Worm (Caenorhabditis elegans) whole organism, L4 larva: ENCODE measurements around the gene srz-16.

Experiments
- jun-1 ChIP-seq: fragments of 150-350 bp; optimal IDR thresholded peaks from 2 replicates; lab custom pipeline; 2014; ENCODE audit warnings: missing biosample characterization, missing genetic modification reagents, missing genetic modification characterization
- lin-29 ChIP-seq: fragments of 200-800 bp; sonication (Bioruptor generic); IDR thresholded peaks from 2 replicates; pipeline ENCODE4 v1.3.6; 2022; ENCODE audit warnings: missing genetic modification reagents, missing genetic modification characterization, missing compliant biosample characterization
- lsy-2 ChIP-seq, 2 experiments: fragments of 150-350 bp in 1 of 2; sonication (generic microtip) in 1 of 2; optimal IDR thresholded peaks; 2 replicates each; lab custom pipeline; 2014 to 2017; ENCODE audit warnings: missing biosample characterization in 2 of 2, missing genetic modification characterization in 2 of 2
- nhr-10 ChIP-seq: fragments of 150-350 bp; optimal IDR thresholded peaks from 2 replicates; lab custom pipeline; 2014; ENCODE audit warnings: missing biosample characterization, missing genetic modification characterization
- nhr-102 ChIP-seq: sonication (generic microtip); optimal IDR thresholded peaks from 2 replicates; lab custom pipeline; 2016; ENCODE audit warnings: mild to moderate bottlenecking, missing genetic modification characterization, moderate library complexity, missing compliant biosample characterization
- pha-4 ChIP-seq, 2 experiments: fragments of 150-350 bp in 1 of 2; fragments of 200-800 bp in 1 of 2; sonication (Bioruptor generic) in 1 of 2; IDR thresholded peaks in 1 of 2; optimal IDR thresholded peaks in 1 of 2; 2 replicates each; pipeline versions ENCODE4 v1.3.6 to Lab custom; 2014 to 2022; ENCODE audit warnings: missing genetic modification characterization in 2 of 2, missing genetic modification reagents in 2 of 2, missing biosample characterization in 1 of 2, missing compliant biosample characterization in 1 of 2
- sdz-12 ChIP-seq: fragments of 200-800 bp; sonication (Bioruptor generic); optimal IDR thresholded peaks from 2 replicates; lab custom pipeline; 2018; ENCODE audit warnings: mild to moderate bottlenecking, missing genetic modification characterization, missing compliant biosample characterization
- ztf-11 ChIP-seq: fragments of 150-350 bp; optimal IDR thresholded peaks from 2 replicates; lab custom pipeline; 2014; ENCODE audit warnings: missing biosample characterization, missing genetic modification characterization

DNA sequence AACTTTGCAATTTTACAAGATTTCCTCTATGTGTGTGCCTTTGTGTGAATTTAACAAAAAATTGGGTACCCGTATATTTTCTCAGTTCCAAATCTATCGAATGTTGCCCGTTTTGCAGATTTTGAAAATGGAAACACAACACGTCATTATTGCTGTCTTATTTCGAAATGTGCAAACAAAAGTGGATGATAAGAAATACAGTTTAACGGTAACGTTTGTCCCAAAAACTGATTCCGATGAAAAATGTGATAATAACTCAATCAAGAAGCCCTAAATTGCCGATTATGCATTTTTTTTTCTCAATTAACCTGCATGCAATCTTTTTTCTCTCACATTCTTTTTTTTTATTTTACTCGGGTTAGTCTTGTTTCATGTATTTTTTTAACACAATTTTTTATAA lies 38.8 kb upstream of the srz-16 start:
- TF ChIP-seq jun-1 (tag; lab: Kevin White, UChicago): no peak
- no peak for TF ChIP-seq lsy-2 (tag; optimal IDR thresholded peaks at IDR 0.05; lab: Kevin White, UChicago)
- TF ChIP-seq nhr-10 (tag; lab: Kevin White, UChicago): no peak
- TF ChIP-seq nhr-102 (tag; lab: Kevin White, UChicago): no peak
- TF ChIP-seq ztf-11: no peak
- TF ChIP-seq pha-4 (GFP tag; IDR thresholded peaks at IDR 0.05; lab: Robert Waterston, UW): no peak
- no peak for TF ChIP-seq pha-4 (tag; optimal IDR thresholded peaks at IDR 0.05; lab: Kevin White, UChicago)
- TF ChIP-seq lin-29 (GFP tag; lab: Robert Waterston, UW): no peak
- TF ChIP-seq sdz-12: no peak
